Worm (Caenorhabditis elegans): Measurements from ENCODE around the gene mpz-6.
"Not testable (repeated sequence)": the region's sequence is repeated elsewhere in the genome, so short reads cannot be mapped to it uniquely, and the experiment has no call there.

mpz-6 gene

ce11 chrII:9407020-9407419 is at the start of gene mpz-6:
Gene mpz-6, minus strand, starts transcription at chrII:9407120.
- TF ChIP-seq elt-3 (tag; optimal IDR thresholded peaks at IDR 0.05) (no peak), blmp-1 (tag; optimal IDR thresholded peaks at IDR 0.05; ENCODE audit: insufficient read depth) (no peak), R02D3.7 (tag; optimal IDR thresholded peaks at IDR 0.05) (no peak), lin-11 (tag; optimal IDR thresholded peaks at IDR 0.05) (no peak), fos-1 (tag; optimal IDR thresholded peaks at IDR 0.05) (no peak), lin-13 (GFP tag; optimal IDR thresholded peaks at IDR 0.05) (no peak), nhr-129 (tag; optimal IDR thresholded peaks at IDR 0.05) (no peak), elt-1 (tag; optimal IDR thresholded peaks at IDR 0.05) (no peak), nhr-25 (tag; optimal IDR thresholded peaks at IDR 0.05) (no peak), mdl-1 (tag; optimal IDR thresholded peaks at IDR 0.05) (no peak), F13H6.1 (tag; optimal IDR thresholded peaks at IDR 0.05) (no peak), peb-1 (tag; optimal IDR thresholded peaks at IDR 0.05) (no peak), nhr-12 (tag; optimal IDR thresholded peaks at IDR 0.05) (no peak), nhr-21 (tag; optimal IDR thresholded peaks at IDR 0.05) (no peak), skn-1 (tag; optimal IDR thresholded peaks at IDR 0.05) (no peak), unc-62 (GFP tag; optimal IDR thresholded peaks at IDR 0.05) (no peak)

ce11 chrII:9454304-9454703 is 47.4 kb upstream of the mpz-6 start, which contains the start of gene chil-19:
Gene chil-19, minus strand, starts transcription at chrII:9454404.
- no peak for TF ChIP-seq nhr-6 (tag; optimal IDR thresholded peaks at IDR 0.05)
- no peak for TF ChIP-seq sem-4 (tag; optimal IDR thresholded peaks at IDR 0.05)
- no peak for TF ChIP-seq gmeb-1 (tag; optimal IDR thresholded peaks at IDR 0.05)
- TF ChIP-seq ceh-82 (tag; optimal IDR thresholded peaks at IDR 0.05), result no peak
- TF ChIP-seq egl-27 (tag; optimal IDR thresholded peaks at IDR 0.05), result no peak
- TF ChIP-seq nhr-129 (tag; optimal IDR thresholded peaks at IDR 0.05), result no peak
- TF ChIP-seq fos-1 (tag; optimal IDR thresholded peaks at IDR 0.05), result no peak
- no peak for TF ChIP-seq sma-3 (GFP tag; optimal IDR thresholded peaks at IDR 0.05)
- TF ChIP-seq lin-39 (tag; optimal IDR thresholded peaks at IDR 0.05), result no peak
- TF ChIP-seq mdl-1 (tag; optimal IDR thresholded peaks at IDR 0.05), result no peak
- no peak for TF ChIP-seq Y55F3AM.14 (GFP tag; optimal IDR thresholded peaks at IDR 0.05)

- TF ChIP-seq unc-55 (GFP tag; optimal IDR thresholded peaks at IDR 0.05); fos-1 (tag; optimal IDR thresholded peaks at IDR 0.05); R02D3.7 (tag; optimal IDR thresholded peaks at IDR 0.05): not testable (repeated sequence)
These were observed 45.3 kb upstream of the mpz-6 start, which contains the start of gene R09D1.12 for ce11 chrII:9452172-9452571. Gene R09D1.12, minus strand, starts transcription at chrII:9452272.

ce11 chrII:9447965-9448364 is 41.0 kb upstream of the mpz-6 start, which contains the start of gene chil-18:
Gene chil-18, plus strand, starts transcription at chrII:9448265.
- TF ChIP-seq aly-2 (tag; optimal IDR thresholded peaks at IDR 0.05) (no peak), nhr-25 (tag; optimal IDR thresholded peaks at IDR 0.05) (no peak), mdl-1 (tag; optimal IDR thresholded peaks at IDR 0.05) (no peak), mab-5 (tag; optimal IDR thresholded peaks at IDR 0.05) (no peak), unc-39 (tag; optimal IDR thresholded peaks at IDR 0.05) (no peak), dmd-4 (tag; optimal IDR thresholded peaks at IDR 0.05) (no peak), skn-1 (tag; optimal IDR thresholded peaks at IDR 0.05) (no peak), peb-1 (tag; optimal IDR thresholded peaks at IDR 0.05) (no peak), ztf-4 (tag; optimal IDR thresholded peaks at IDR 0.05) (no peak), ceh-82 (tag; optimal IDR thresholded peaks at IDR 0.05) (no peak), nhr-237 (tag; optimal IDR thresholded peaks at IDR 0.05) (no peak), ceh-16 (tag; optimal IDR thresholded peaks at IDR 0.05) (no peak), nhr-10 (tag; optimal IDR thresholded peaks at IDR 0.05) (no peak), Y55F3AM.14 (GFP tag; optimal IDR thresholded peaks at IDR 0.05) (no peak), nhr-77 (tag; optimal IDR thresholded peaks at IDR 0.05) (no peak), lin-13 (GFP tag; optimal IDR thresholded peaks at IDR 0.05) (no peak)

ce11 chrII:9445368-9445767 is 38.4 kb upstream of the mpz-6 start, which contains the start of gene R09D1.13:
Gene R09D1.13, minus strand, starts transcription at chrII:9445468.
- no peak for TF ChIP-seq nhr-10 (tag; optimal IDR thresholded peaks at IDR 0.05)
- TF ChIP-seq nhr-11 (tag; optimal IDR thresholded peaks at IDR 0.05), result no peak
- TF ChIP-seq ztf-11 (tag; optimal IDR thresholded peaks at IDR 0.05), result no peak
- no peak for TF ChIP-seq mab-5 (tag; optimal IDR thresholded peaks at IDR 0.05)
- no peak for TF ChIP-seq blmp-1 (tag; optimal IDR thresholded peaks at IDR 0.05; ENCODE audit: insufficient read depth)
- TF ChIP-seq ztf-4 (tag; optimal IDR thresholded peaks at IDR 0.05), result no peak
- TF ChIP-seq ceh-82 (tag; optimal IDR thresholded peaks at IDR 0.05), result no peak
- TF ChIP-seq unc-62 (GFP tag; optimal IDR thresholded peaks at IDR 0.05), result no peak
- TF ChIP-seq unc-55 (GFP tag; optimal IDR thresholded peaks at IDR 0.05), result no peak
- no peak for TF ChIP-seq ceh-16 (tag; optimal IDR thresholded peaks at IDR 0.05)
- no peak for TF ChIP-seq nhr-6 (tag; optimal IDR thresholded peaks at IDR 0.05)
- no peak for TF ChIP-seq egl-27 (tag; optimal IDR thresholded peaks at IDR 0.05)
- TF ChIP-seq mdl-1 (tag; optimal IDR thresholded peaks at IDR 0.05), result no peak
- no peak for TF ChIP-seq Y55F3AM.14 (GFP tag; optimal IDR thresholded peaks at IDR 0.05)
- TF ChIP-seq skn-1 (tag; optimal IDR thresholded peaks at IDR 0.05), result no peak
- TF ChIP-seq unc-39 (tag; optimal IDR thresholded peaks at IDR 0.05), result no peak
- TF ChIP-seq nhr-25 (tag; optimal IDR thresholded peaks at IDR 0.05), result no peak
- no peak for TF ChIP-seq nhr-237 (tag; optimal IDR thresholded peaks at IDR 0.05)
- TF ChIP-seq elt-1 (tag; optimal IDR thresholded peaks at IDR 0.05), result no peak
